Worm (Caenorhabditis elegans): ENCODE measurements around the gene JC8.16.

DNA sequence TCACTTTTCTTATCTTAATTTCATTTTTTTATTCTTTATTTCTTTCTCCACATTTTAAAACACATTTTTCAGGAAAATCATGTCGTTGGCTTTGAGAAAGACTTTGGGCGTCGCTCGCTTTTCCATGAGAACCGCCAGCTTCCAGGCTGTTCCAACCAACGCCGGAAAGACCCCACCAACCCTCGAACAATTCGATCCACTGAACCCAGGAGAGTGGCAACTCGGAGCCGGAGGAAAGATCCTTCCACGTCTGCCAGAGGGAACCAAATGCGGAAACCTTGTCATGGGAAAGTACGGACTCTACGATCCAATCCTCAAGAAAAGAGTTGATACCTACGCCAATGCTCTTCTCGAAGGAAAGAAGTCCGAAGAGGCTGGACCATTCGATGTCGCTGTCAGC, 41.1 kb downstream of the JC8.16 start, which contains the start of gene kdp-1:
- TF ChIP-seq nhr-12 (tag; optimal IDR thresholded peaks at IDR 0.05) = no peak
- TF ChIP-seq elt-1 (tag; optimal IDR thresholded peaks at IDR 0.05) = no peak
- no peak for TF ChIP-seq unc-62 (GFP tag; optimal IDR thresholded peaks at IDR 0.05)
- no peak for TF ChIP-seq elt-2 (tag; optimal IDR thresholded peaks at IDR 0.05)
- TF ChIP-seq egl-27 (tag; optimal IDR thresholded peaks at IDR 0.05) = no peak
- no peak for TF ChIP-seq lin-39 (tag; optimal IDR thresholded peaks at IDR 0.05)
- TF ChIP-seq mdl-1 (tag; optimal IDR thresholded peaks at IDR 0.05) = no peak
- no peak for TF ChIP-seq lin-15B (tag; optimal IDR thresholded peaks at IDR 0.05)
- no peak for TF ChIP-seq ama-1 (optimal IDR thresholded peaks at IDR 0.05)
- no peak for TF ChIP-seq skn-1 (tag; optimal IDR thresholded peaks at IDR 0.05)
- TF ChIP-seq ceh-82 (tag; optimal IDR thresholded peaks at IDR 0.05) = no peak
- no peak for TF ChIP-seq nhr-77 (tag; optimal IDR thresholded peaks at IDR 0.05)
- TF ChIP-seq jun-1 (tag; optimal IDR thresholded peaks at IDR 0.05) = no peak
- no peak for TF ChIP-seq nhr-67 (tag; optimal IDR thresholded peaks at IDR 0.05)
